Fruit fly (Drosophila melanogaster) whole organism, embryonic: Measurements from ENCODE around the gene CG42751.

ENCODE experiments used
- Antp ChIP-seq: fragments of 200-800 bp; sonication (Bioruptor generic); optimal IDR thresholded peaks from 3 replicates; lab custom pipeline; 2016; ENCODE audit warnings: missing biosample characterization, missing genetic modification characterization
- Atf6 ChIP-seq: fragments of 200-800 bp; sonication (Bioruptor generic); IDR thresholded peaks from 2 replicates; pipeline ENCODE4 v1.3.6; 2022; ENCODE audit warnings: missing biosample characterization, missing genetic modification characterization
- CG10321 ChIP-seq: fragments of 200-800 bp; sonication (Bioruptor generic); IDR thresholded peaks from 2 replicates; pipeline ENCODE4 v1.3.6; 2022; ENCODE audit warnings: missing biosample characterization, missing genetic modification characterization
- CG10431 ChIP-seq: fragments of 200-800 bp; sonication (Bioruptor generic); optimal IDR thresholded peaks from 3 replicates; lab custom pipeline; 2018; ENCODE audit warnings: missing biosample characterization, mild to moderate bottlenecking, missing genetic modification characterization
- CG10543 ChIP-seq: fragments of 200-800 bp; sonication (Bioruptor generic); optimal IDR thresholded peaks from 3 replicates; lab custom pipeline; 2017; ENCODE audit warnings: missing biosample characterization, mild to moderate bottlenecking, missing genetic modification characterization, moderate library complexity
- CG13287 ChIP-seq: fragments of 200-800 bp; sonication (Bioruptor generic); IDR thresholded peaks from 2 replicates; pipeline ENCODE4 v1.3.6; 2022; ENCODE audit warnings: missing biosample characterization, missing genetic modification characterization; ENCODE audit not compliant: partially characterized antibody
- CG1832 ChIP-seq: fragments of 200-800 bp; sonication (Bioruptor generic); optimal IDR thresholded peaks from 2 replicates; lab custom pipeline; 2017; ENCODE audit warnings: missing biosample characterization, mild to moderate bottlenecking, missing genetic modification characterization, inconsistent platforms
- CG2120 ChIP-seq: fragments of 200-800 bp; sonication (Bioruptor generic); optimal IDR thresholded peaks from 3 replicates; lab custom pipeline; 2016; ENCODE audit warnings: missing biosample characterization, missing genetic modification characterization
- CG34224 ChIP-seq: fragments of 200-800 bp; sonication (Bioruptor generic); IDR thresholded peaks from 3 replicates; pipeline ENCODE4 v1.3.6; 2022; ENCODE audit warnings: missing biosample characterization, missing genetic modification characterization; ENCODE audit not compliant: partially characterized antibody
- CG42726 ChIP-seq: fragments of 200-800 bp; sonication (Bioruptor generic); IDR thresholded peaks from 2 replicates; pipeline ENCODE4 v1.3.6; 2022; ENCODE audit warnings: missing biosample characterization, missing genetic modification characterization; ENCODE audit not compliant: partially characterized antibody
- CG7271 ChIP-seq: fragments of 200-800 bp; sonication (Bioruptor generic); optimal IDR thresholded peaks from 2 replicates; lab custom pipeline; 2018; ENCODE audit warnings: missing biosample characterization, mild to moderate bottlenecking, missing genetic modification characterization, moderate library complexity
- CG7987 ChIP-seq: fragments of 200-800 bp; sonication (Bioruptor generic); optimal IDR thresholded peaks from 2 replicates; lab custom pipeline; 2018; ENCODE audit warnings: missing biosample characterization, mild to moderate bottlenecking, missing genetic modification characterization, moderate library complexity
- CG8281 ChIP-seq: fragments of 200-800 bp; sonication (Bioruptor generic); optimal IDR thresholded peaks from 2 replicates; lab custom pipeline; 2018; ENCODE audit warnings: missing biosample characterization, mild to moderate bottlenecking, missing genetic modification characterization, moderate library complexity
- CG9215 ChIP-seq: fragments of 200-800 bp; sonication (Bioruptor generic); IDR thresholded peaks from 2 replicates; pipeline ENCODE4 v1.3.6; 2022; ENCODE audit warnings: missing biosample characterization, missing genetic modification characterization
- CG9437 ChIP-seq: fragments of 200-800 bp; sonication (Bioruptor generic); optimal IDR thresholded peaks from 2 replicates; lab custom pipeline; 2018; ENCODE audit warnings: missing biosample characterization, mild to moderate bottlenecking, missing genetic modification characterization
- D19A ChIP-seq: fragments of 200-800 bp; optimal IDR thresholded peaks from 3 replicates; lab custom pipeline; 2019; ENCODE audit warnings: missing biosample characterization, mild to moderate bottlenecking, missing genetic modification characterization, moderate library complexity
- Dbx ChIP-seq: fragments of 200-800 bp; sonication (Bioruptor generic); IDR thresholded peaks from 3 replicates; pipeline ENCODE4 v1.3.6; 2022; ENCODE audit warnings: missing biosample characterization, missing genetic modification characterization
- Dip3 ChIP-seq: fragments of 200-800 bp; sonication (Bioruptor generic); optimal IDR thresholded peaks from 3 replicates; lab custom pipeline; 2016; ENCODE audit warnings: missing biosample characterization, missing genetic modification characterization
- Dll ChIP-seq: fragments of 200-800 bp; sonication (Bioruptor generic); IDR thresholded peaks from 4 replicates; pipeline ENCODE4 v1.3.6; 2022; ENCODE audit warnings: missing biosample characterization, missing genetic modification characterization; ENCODE audit not compliant: partially characterized antibody
- Eip74EF ChIP-seq, 2 experiments: fragments of 200-800 bp in 1 of 2; fragments of >200 bp in 1 of 2; sonication (Bioruptor generic) in 1 of 2; optimal IDR thresholded peaks; 2 replicates each; lab custom pipeline; 2017 to 2019; ENCODE audit warnings: missing biosample characterization in 2 of 2, missing genetic modification characterization in 2 of 2, mild to moderate bottlenecking in 1 of 2, moderate library complexity in 1 of 2
- Hand ChIP-seq: fragments of 200-800 bp; sonication (Bioruptor generic); optimal IDR thresholded peaks from 2 replicates; lab custom pipeline; 2017; ENCODE audit warnings: mild to moderate bottlenecking, missing biosample characterization, missing genetic modification reagents, missing genetic modification characterization
- Nf-YA ChIP-seq: fragments of 200-800 bp; sonication (Bioruptor generic); IDR thresholded peaks from 2 replicates; pipeline ENCODE4 v1.3.6; 2022; ENCODE audit warnings: missing biosample characterization, missing genetic modification characterization
- Nf-YC ChIP-seq: fragments of 200-800 bp; optimal IDR thresholded peaks from 3 replicates; lab custom pipeline; 2019; ENCODE audit warnings: missing biosample characterization, mild to moderate bottlenecking, missing genetic modification characterization, moderate library complexity
- Rx ChIP-seq: fragments of 200-800 bp; sonication (Bioruptor generic); IDR thresholded peaks from 2 replicates; pipeline ENCODE4 v1.3.6; 2022; ENCODE audit warnings: missing biosample characterization, missing genetic modification characterization
- Stat92E ChIP-seq, 3 experiments: fragments of >200 bp in 2 of 3; fragments of 200-800 bp in 1 of 3; sonication (Bioruptor generic) in 1 of 3; optimal IDR thresholded peaks; 2 replicates each; lab custom pipeline; 2017 to 2019; ENCODE audit warnings: missing biosample characterization in 3 of 3, missing genetic modification characterization in 3 of 3, mild to moderate bottlenecking in 1 of 3, moderate library complexity in 1 of 3
- Xrp1 ChIP-seq: fragments of 200-800 bp; sonication (Bioruptor generic); IDR thresholded peaks from 2 replicates; pipeline ENCODE4 v1.3.6; 2022; ENCODE audit warnings: missing biosample characterization, missing genetic modification characterization
- YL-1 ChIP-seq: fragments of 200-800 bp; sonication (Bioruptor generic); optimal IDR thresholded peaks from 3 replicates; lab custom pipeline; 2017; ENCODE audit warnings: missing biosample characterization, mild to moderate bottlenecking, missing genetic modification characterization
- amos ChIP-seq: fragments of 200-800 bp; sonication (Bioruptor generic); IDR thresholded peaks from 2 replicates; pipeline ENCODE4 v1.3.6; 2022; ENCODE audit warnings: missing biosample characterization, missing genetic modification characterization; ENCODE audit not compliant: partially characterized antibody
- ase ChIP-seq: fragments of 200-800 bp; sonication (Bioruptor generic); IDR thresholded peaks from 3 replicates; pipeline ENCODE4 v1.3.6; 2022; ENCODE audit warnings: missing biosample characterization, missing genetic modification characterization
- bbx ChIP-seq: fragments of 200-800 bp; sonication (Bioruptor generic); IDR thresholded peaks from 2 replicates; pipeline ENCODE4 v1.3.6; 2022; ENCODE audit warnings: missing biosample characterization, missing genetic modification characterization; ENCODE audit not compliant: partially characterized antibody
- br ChIP-seq: fragments of >200 bp; optimal IDR thresholded peaks from 2 replicates; lab custom pipeline; 2017
- cas ChIP-seq: fragments of 200-800 bp; sonication (Bioruptor generic); IDR thresholded peaks from 2 replicates; pipeline ENCODE4 v1.3.6; 2022; ENCODE audit warnings: missing biosample characterization, missing genetic modification characterization
- cato ChIP-seq: fragments of 200-800 bp; sonication (Bioruptor generic); optimal IDR thresholded peaks from 2 replicates; lab custom pipeline; 2016; ENCODE audit warnings: missing biosample characterization, missing genetic modification characterization, borderline replicate concordance
- ci ChIP-seq: fragments of 200-800 bp; sonication (Bioruptor generic); IDR thresholded peaks from 3 replicates; pipeline ENCODE4 v1.3.6; 2022; ENCODE audit warnings: missing biosample characterization, missing genetic modification characterization
- dpn ChIP-seq, 2 experiments: fragments of 200-800 bp; sonication (Bioruptor generic); optimal IDR thresholded peaks; 3 replicates each; lab custom pipeline; 2016; ENCODE audit warnings: missing biosample characterization in 2 of 2, missing genetic modification characterization in 2 of 2
- exex ChIP-seq: fragments of 200-800 bp; sonication (Bioruptor generic); optimal IDR thresholded peaks from 4 replicates; lab custom pipeline; 2018; ENCODE audit warnings: missing biosample characterization, mild to moderate bottlenecking, missing genetic modification characterization, moderate library complexity
- gem ChIP-seq: fragments of 200-800 bp; sonication (Bioruptor generic); optimal IDR thresholded peaks from 2 replicates; lab custom pipeline; 2019; ENCODE audit warnings: missing biosample characterization, mild to moderate bottlenecking, missing genetic modification characterization, moderate library complexity
- hbn ChIP-seq: fragments of 200-800 bp; sonication (Bioruptor generic); IDR thresholded peaks from 2 replicates; pipeline ENCODE4 v1.3.6; 2022; ENCODE audit warnings: missing biosample characterization, missing genetic modification characterization; ENCODE audit not compliant: partially characterized antibody
- insv ChIP-seq, 2 experiments: fragments of 200-800 bp; sonication (Bioruptor generic); optimal IDR thresholded peaks; 3 replicates each; lab custom pipeline; 2016 to 2018; ENCODE audit warnings: missing biosample characterization in 2 of 2, missing genetic modification characterization in 2 of 2
- onecut ChIP-seq: fragments of 200-800 bp; sonication (Bioruptor generic); IDR thresholded peaks from 2 replicates; pipeline ENCODE4 v1.3.6; 2022; ENCODE audit warnings: missing biosample characterization, missing genetic modification characterization
- otp ChIP-seq: fragments of 200-800 bp; sonication (Bioruptor generic); IDR thresholded peaks from 3 replicates; pipeline ENCODE4, ENCODE4 v1.3.6; 2022; ENCODE audit warnings: missing biosample characterization, missing genetic modification characterization
- psq ChIP-seq: fragments of 200-800 bp; sonication (Bioruptor generic); optimal IDR thresholded peaks from 2 replicates; lab custom pipeline; 2017; ENCODE audit warnings: missing biosample characterization, missing genetic modification characterization
- scrt ChIP-seq: fragments of 200-800 bp; sonication (Bioruptor generic); optimal IDR thresholded peaks from 2 replicates; lab custom pipeline; 2018; ENCODE audit warnings: missing biosample characterization, mild to moderate bottlenecking, missing genetic modification characterization, moderate library complexity
- sob ChIP-seq: fragments of 200-800 bp; sonication (Bioruptor generic); IDR thresholded peaks from 2 replicates; pipeline ENCODE4 v1.3.6; 2022; ENCODE audit warnings: missing biosample characterization, missing genetic modification characterization
- tx ChIP-seq: fragments of 200-800 bp; sonication (Bioruptor generic); optimal IDR thresholded peaks from 2 replicates; lab custom pipeline; 2016; ENCODE audit warnings: missing biosample characterization, missing genetic modification characterization
- z ChIP-seq: fragments of 200-800 bp; sonication (Bioruptor generic); IDR thresholded peaks from 3 replicates; pipeline ENCODE4 v1.3.6; 2022; ENCODE audit warnings: missing biosample characterization, missing genetic modification characterization

Gene CG42751

dm6 chr2L:11806701-11807674 is 46.2 kb upstream of the CG42751 start (continued):
- TF ChIP-seq hbn (peak; percentile 45; the same call in 1 of the 2 replicates), Eip74EF (GFP tag; optimal IDR thresholded peaks at IDR 0.05; lab: Kevin White, UChicago) (peak in 1 of 2 experiments; percentile 16), onecut (GFP tag; lab: Robert Waterston, UW) (peak; percentile 67; the same call in 1 of the 2 replicates), CG10321 (GFP tag; lab: Robert Waterston, UW) (no peak), cas (GFP tag; lab: Robert Waterston, UW) (no peak), D19A (tag; lab: Kevin White, UChicago) (no peak), exex (tag; lab: Kevin White, UChicago) (peak; percentile 25), CG13287 (GFP tag; lab: Robert Waterston, UW) (peak; percentile 23; the same call in 1 of the 2 replicates), gem (tag; lab: Kevin White, UChicago) (peak; percentile 10), CG10431 (GFP tag; lab: Kevin White, UChicago) (no peak), Nf-YA (GFP tag; lab: Robert Waterston, UW) (no peak), CG7987 (peak; percentile 35), Hand (GFP tag; lab: Kevin White, UChicago) (no peak), z (peak; percentile 60; the same call in 2 of the 3 replicates), Dll (GFP tag; lab: Robert Waterston, UW) (peak; percentile 42; the same call in 1 of the 4 replicates), Antp (GFP tag; lab: Kevin White, UChicago) (peak; percentile 3), CG42726 (GFP tag; lab: Robert Waterston, UW) (0 out of 2 replicates have a peak, but pooled peaks have one; percentile 44), Rx (no peak), Stat92E (GFP tag; optimal IDR thresholded peaks at IDR 0.05; lab: Kevin White, UChicago) (peak in 1 of 3 experiments; percentile 28), CG8281 (no peak), CG34224 (GFP tag; lab: Robert Waterston, UW) (peak; percentile 45; the same call in 2 of the 3 replicates), dpn (GFP tag; optimal IDR thresholded peaks at IDR 0.05; lab: Kevin White, UChicago) (peak in 1 of 2 experiments; percentile 7), scrt (GFP tag; lab: Kevin White, UChicago) (peak; percentile 22), amos (GFP tag; lab: Robert Waterston, UW) (peak; percentile 10; the same call in 1 of the 2 replicates), YL-1 (GFP tag; lab: Kevin White, UChicago) (peak; percentile 1), Xrp1 (GFP tag; lab: Robert Waterston, UW) (no peak), insv (GFP tag; optimal IDR thresholded peaks at IDR 0.05; lab: Kevin White, UChicago) (peak in 1 of 2 experiments; percentile 82), Atf6 (GFP tag; lab: Robert Waterston, UW) (0 out of 2 replicates have a peak, but pooled peaks have one; percentile 12), CG9437 (GFP tag; lab: Kevin White, UChicago) (peak; percentile 82), CG10543 (GFP tag; lab: Kevin White, UChicago) (peak; percentile 79), cato (GFP tag; lab: Kevin White, UChicago) (no peak), br (lab: Kevin White, UChicago) (no peak), tx (no peak), CG9215 (GFP tag; lab: Robert Waterston, UW) (no peak), CG2120 (peak; percentile 3), ase (GFP tag; lab: Robert Waterston, UW) (no peak), Dbx (no peak; the same call in 2 of the 3 replicates), Dip3 (peak; percentile 9), sob (GFP tag; lab: Robert Waterston, UW) (peak; percentile 30; the same call in 1 of the 2 replicates), CG1832 (peak; percentile 88), otp (GFP tag; lab: Robert Waterston, UW) (peak; percentile 17; the same call in 1 of the 3 replicates), CG7271 (tag; lab: Kevin White, UChicago) (no peak), psq (GFP tag; lab: Kevin White, UChicago) (peak; percentile 98), bbx (GFP tag; lab: Robert Waterston, UW) (no peak), ci (GFP tag; lab: Robert Waterston, UW) (peak; percentile 43; the same call in 1 of the 3 replicates), Nf-YC (peak; percentile 87)
